Fruit fly (Drosophila melanogaster): Measurements from ENCODE around the gene CG15172.

The CG15172 gene

dm6 chr2L:19051534-19052100 lies 29.4 kb downstream of the CG15172 start, which contains the start of gene Rpn3 (continued):
- TF ChIP-seq bsh (GFP tag; optimal IDR thresholded peaks at IDR 0.05) = peak; percentile 42 to 90
- TF ChIP-seq seq (GFP tag; IDR thresholded peaks at IDR 0.05) = peak; percentile 53; the same call in 1 of the 2 replicates
- TF ChIP-seq gro (GFP tag; optimal IDR thresholded peaks at IDR 0.05) = peak; percentile 47
- peak; percentile 68 for TF ChIP-seq salm (tag; optimal IDR thresholded peaks at IDR 0.05)
- 0 out of 2 replicates have a peak, but pooled peaks have one; percentile 12 for TF ChIP-seq Doc2 (GFP tag; IDR thresholded peaks at IDR 0.05)
- TF ChIP-seq Jarid2 (GFP tag; optimal IDR thresholded peaks at IDR 0.05) = no peak
- peak; percentile 82 for TF ChIP-seq Bteb2 (GFP tag; optimal IDR thresholded peaks at IDR 0.05)
- TF ChIP-seq CG11093 (GFP tag; IDR thresholded peaks at IDR 0.05) = peak; percentile 68; the same call in 2 of the 3 replicates
- TF ChIP-seq CG17385 (GFP tag; optimal IDR thresholded peaks at IDR 0.05) = peak; percentile 97
- TF ChIP-seq Rfx (GFP tag; IDR thresholded peaks at IDR 0.05) = peak; percentile 86
- peak; percentile 65 for TF ChIP-seq knrl (GFP tag; IDR thresholded peaks at IDR 0.05; ENCODE audit: partially characterized antibody)
- peak; percentile 29 for TF ChIP-seq btn (GFP tag; optimal IDR thresholded peaks at IDR 0.05)
- peak; percentile 67 for TF ChIP-seq ato (GFP tag; IDR thresholded peaks at IDR 0.05; ENCODE audit: partially characterized antibody)
- peak; percentile 31 for TF ChIP-seq schlank (tag; optimal IDR thresholded peaks at IDR 0.05)
- peak; percentile 70 for TF ChIP-seq BEAF-32 (GFP tag; optimal IDR thresholded peaks at IDR 0.05)
- TF ChIP-seq fd64A (GFP tag; optimal IDR thresholded peaks at IDR 0.05) = no peak
- peak; percentile 85 for TF ChIP-seq CG10209 (GFP tag; optimal IDR thresholded peaks at IDR 0.05)
- TF ChIP-seq Trl (optimal IDR thresholded peaks at IDR 0.05) = no peak
- TF ChIP-seq Trl (GFP tag; optimal IDR thresholded peaks at IDR 0.05) = peak; percentile 81
- TF ChIP-seq pan (optimal IDR thresholded peaks at IDR 0.05) = no peak
- peak in 1 of 2 experiments; percentile 92 for TF ChIP-seq pan (GFP tag; optimal IDR thresholded peaks at IDR 0.05 in 1 of 2, IDR thresholded peaks at IDR 0.05 in 1 of 2)
- no peak for TF ChIP-seq z (GFP tag; IDR thresholded peaks at IDR 0.05)
- peak; percentile 79 for TF ChIP-seq peb (GFP tag; IDR thresholded peaks at IDR 0.05)
- peak; percentile 61; the same call in 1 of the 2 replicates for TF ChIP-seq CG10321 (GFP tag; IDR thresholded peaks at IDR 0.05)
- TF ChIP-seq mirr (GFP tag; optimal IDR thresholded peaks at IDR 0.05) = no peak
- peak; percentile 87 for TF ChIP-seq H2.0 (GFP tag; IDR thresholded peaks at IDR 0.05)
- peak; percentile 86 for TF ChIP-seq tgo (GFP tag; IDR thresholded peaks at IDR 0.05)
- TF ChIP-seq Eip74EF (GFP tag; optimal IDR thresholded peaks at IDR 0.05) = peak in 1 of 2 experiments; percentile 70
- peak; percentile 83 for TF ChIP-seq CG10654 (GFP tag; optimal IDR thresholded peaks at IDR 0.05)
- peak; percentile 82 for TF ChIP-seq CG14014 (GFP tag; IDR thresholded peaks at IDR 0.05)
- no peak for TF ChIP-seq CG42726 (GFP tag; IDR thresholded peaks at IDR 0.05; ENCODE audit: partially characterized antibody)
- TF ChIP-seq sens-2 (GFP tag; IDR thresholded peaks at IDR 0.05) = peak; percentile 76; the same call in 1 of the 2 replicates
- TF ChIP-seq CG13775 (GFP tag; optimal IDR thresholded peaks at IDR 0.05) = peak; percentile 87
- TF ChIP-seq tna (GFP tag; IDR thresholded peaks at IDR 0.05; ENCODE audit: partially characterized antibody) = peak; percentile 61
- TF ChIP-seq pnt (GFP tag; optimal IDR thresholded peaks at IDR 0.05) = peak; percentile 62
- no peak for TF ChIP-seq kah (GFP tag; optimal IDR thresholded peaks at IDR 0.05)
- TF ChIP-seq Sry-β (GFP tag; optimal IDR thresholded peaks at IDR 0.05) = peak; percentile 29
- TF ChIP-seq Atf3 (GFP tag; optimal IDR thresholded peaks at IDR 0.05) = peak; percentile 76
- no peak for TF ChIP-seq Hey (tag; optimal IDR thresholded peaks at IDR 0.05)
- no peak for TF ChIP-seq tio (GFP tag; optimal IDR thresholded peaks at IDR 0.05)
- TF ChIP-seq CG17359 (tag; optimal IDR thresholded peaks at IDR 0.05) = peak; percentile 86
- TF ChIP-seq phol (tag; optimal IDR thresholded peaks at IDR 0.05) = peak; percentile 88
- peak; percentile 80 for TF ChIP-seq dmrt99B (tag; optimal IDR thresholded peaks at IDR 0.05)
- peak; percentile 70 for TF ChIP-seq chm (GFP tag; IDR thresholded peaks at IDR 0.05)
- peak; percentile 85 for TF ChIP-seq Awh (GFP tag; IDR thresholded peaks at IDR 0.05)
- TF ChIP-seq NFAT (GFP tag; IDR thresholded peaks at IDR 0.05) = peak; percentile 63
- TF ChIP-seq sug (tag; optimal IDR thresholded peaks at IDR 0.05) = peak; percentile 66
- TF ChIP-seq stwl (tag; optimal IDR thresholded peaks at IDR 0.05) = peak; percentile 73
- TF ChIP-seq Blimp-1 (GFP tag; optimal IDR thresholded peaks at IDR 0.05) = peak; percentile 85
- peak; percentile 94 for TF ChIP-seq Lim3 (GFP tag; IDR thresholded peaks at IDR 0.05)
